Fruit fly (Drosophila melanogaster) whole organism, embryonic: ENCODE measurements around the gene Plzf.
A peak's percentile ranks its signal among the peaks of the same experiment; 100 is the strongest.

Experiments
- Adf1 ChIP-seq: fragments of 200-800 bp; sonication (Bioruptor generic); IDR thresholded peaks from 2 replicates; pipeline ENCODE4 v1.3.6; 2022; ENCODE audit warnings: missing biosample characterization, missing genetic modification characterization
- Awh ChIP-seq: fragments of 200-800 bp; sonication (Bioruptor generic); IDR thresholded peaks from 2 replicates; pipeline ENCODE4, ENCODE4 v1.3.6; 2022; ENCODE audit warnings: missing biosample characterization, missing genetic modification characterization
- BEAF-32 ChIP-seq: fragments of 200-800 bp; sonication (Bioruptor generic); optimal IDR thresholded peaks from 3 replicates; lab custom pipeline; 2017; ENCODE audit warnings: missing biosample characterization, missing genetic modification characterization, mild to moderate bottlenecking, moderate library complexity, missing genetic modification reagents
- C15 ChIP-seq: fragments of 200-800 bp; sonication (Bioruptor generic); IDR thresholded peaks from 3 replicates; pipeline ENCODE4 v1.3.6; 2022; ENCODE audit warnings: missing biosample characterization, missing genetic modification characterization
- CG10147 ChIP-seq: fragments of 200-800 bp; sonication (Bioruptor generic); optimal IDR thresholded peaks from 2 replicates; lab custom pipeline; 2019; ENCODE audit warnings: missing biosample characterization, mild to moderate bottlenecking, missing genetic modification characterization, moderate library complexity
- CG10209 ChIP-seq: fragments of 200-800 bp; sonication (Bioruptor generic); optimal IDR thresholded peaks from 3 replicates; lab custom pipeline; 2017; ENCODE audit warnings: missing biosample characterization, mild to moderate bottlenecking, missing genetic modification characterization, missing genetic modification reagents
- CG13287 ChIP-seq: fragments of 200-800 bp; sonication (Bioruptor generic); IDR thresholded peaks from 2 replicates; pipeline ENCODE4 v1.3.6; 2022; ENCODE audit warnings: missing biosample characterization, missing genetic modification characterization; ENCODE audit not compliant: partially characterized antibody
- CG16779 ChIP-seq: fragments of 200-800 bp; sonication (Bioruptor generic); IDR thresholded peaks from 2 replicates; pipeline ENCODE4 v1.3.6; 2022; ENCODE audit warnings: missing biosample characterization, missing genetic modification characterization
- CG18764 ChIP-seq: fragments of 200-800 bp; sonication (Bioruptor generic); optimal IDR thresholded peaks from 3 replicates; lab custom pipeline; 2016; ENCODE audit warnings: missing biosample characterization, missing genetic modification characterization
- CG2120 ChIP-seq: fragments of 200-800 bp; sonication (Bioruptor generic); optimal IDR thresholded peaks from 3 replicates; lab custom pipeline; 2016; ENCODE audit warnings: missing biosample characterization, missing genetic modification characterization
- CG3065 ChIP-seq: fragments of 200-800 bp; sonication (Bioruptor generic); optimal IDR thresholded peaks from 2 replicates; lab custom pipeline; 2016; ENCODE audit warnings: missing biosample characterization, missing genetic modification characterization
- CG4617 ChIP-seq: fragments of 200-800 bp; sonication (Bioruptor generic); optimal IDR thresholded peaks from 3 replicates; lab custom pipeline; 2016; ENCODE audit warnings: missing biosample characterization, missing genetic modification characterization, borderline replicate concordance
- CG4730 ChIP-seq: fragments of 200-800 bp; sonication (Bioruptor generic); IDR thresholded peaks from 2 replicates; pipeline ENCODE4 v1.3.6; 2022; ENCODE audit warnings: missing biosample characterization, missing genetic modification characterization
- CG6791 ChIP-seq: fragments of 200-800 bp; sonication (Bioruptor generic); IDR thresholded peaks from 3 replicates; pipeline ENCODE4 v1.3.6; 2022; ENCODE audit warnings: missing biosample characterization, missing genetic modification characterization; ENCODE audit not compliant: partially characterized antibody
- CG6813 ChIP-seq: fragments of 200-800 bp; sonication (Bioruptor generic); optimal IDR thresholded peaks from 2 replicates; lab custom pipeline; 2017; ENCODE audit warnings: missing biosample characterization, missing genetic modification characterization, mild to moderate bottlenecking, moderate library complexity, missing genetic modification reagents
- Camta ChIP-seq: fragments of 200-800 bp; sonication (Bioruptor generic); optimal IDR thresholded peaks from 2 replicates; lab custom pipeline; 2016; ENCODE audit warnings: missing biosample characterization, missing genetic modification characterization
- D19B ChIP-seq: fragments of 200-800 bp; sonication (Bioruptor generic); optimal IDR thresholded peaks from 2 replicates; lab custom pipeline; 2017; ENCODE audit warnings: missing biosample characterization, mild to moderate bottlenecking, missing genetic modification characterization
- E2f1 ChIP-seq: fragments of 200-800 bp; sonication (Bioruptor generic); IDR thresholded peaks from 2 replicates; pipeline ENCODE4 v1.3.6; 2022; ENCODE audit warnings: missing biosample characterization, missing genetic modification characterization
- E2f2 ChIP-seq: fragments of 200-800 bp; sonication (Bioruptor generic); IDR thresholded peaks from 2 replicates; pipeline ENCODE4 v1.3.6; 2022; ENCODE audit warnings: missing biosample characterization, missing genetic modification characterization
- Ets65A ChIP-seq: fragments of 200-800 bp; sonication (Bioruptor generic); peaks from one replicate; lab custom pipeline; 2016; ENCODE audit warnings: missing biosample characterization, missing genetic modification characterization
- Hmr ChIP-seq: fragments of 200-800 bp; sonication (Bioruptor generic); optimal IDR thresholded peaks from 3 replicates; lab custom pipeline; 2017; ENCODE audit warnings: mild to moderate bottlenecking, missing biosample characterization, missing genetic modification reagents, missing genetic modification characterization
- Meics ChIP-seq: fragments of 200-800 bp; sonication (Bioruptor generic); optimal IDR thresholded peaks from 2 replicates; lab custom pipeline; 2017; ENCODE audit warnings: missing biosample characterization, mild to moderate bottlenecking, missing genetic modification characterization
- NfI ChIP-seq: fragments of 200-800 bp; sonication (Bioruptor generic); optimal IDR thresholded peaks from 3 replicates; lab custom pipeline; 2018; ENCODE audit warnings: missing biosample characterization, mild to moderate bottlenecking, missing genetic modification characterization, moderate library complexity
- Rfx ChIP-seq: fragments of 200-800 bp; sonication (Bioruptor generic); IDR thresholded peaks from 2 replicates; pipeline ENCODE4 v1.3.6; 2022; ENCODE audit warnings: missing biosample characterization, missing genetic modification characterization
- Rx ChIP-seq: fragments of 200-800 bp; sonication (Bioruptor generic); IDR thresholded peaks from 2 replicates; pipeline ENCODE4 v1.3.6; 2022; ENCODE audit warnings: missing biosample characterization, missing genetic modification characterization
- bcd ChIP-seq: fragments of 200-800 bp; sonication (Bioruptor generic); optimal IDR thresholded peaks from 2 replicates; lab custom pipeline; 2017; ENCODE audit warnings: missing biosample characterization, mild to moderate bottlenecking, missing genetic modification characterization
- br ChIP-seq: fragments of >200 bp; optimal IDR thresholded peaks from 2 replicates; lab custom pipeline; 2017
- cg ChIP-seq: fragments of 200-800 bp; sonication (Bioruptor generic); optimal IDR thresholded peaks from 3 replicates; lab custom pipeline; 2019; ENCODE audit warnings: missing biosample characterization, mild to moderate bottlenecking, missing genetic modification characterization, moderate library complexity
- croc ChIP-seq: fragments of 200-800 bp; sonication (Bioruptor generic); conservative IDR thresholded peaks from 3 replicates; pipeline ENCODE4 v1.3.6; 2022; ENCODE audit warnings: missing biosample characterization, missing genetic modification characterization
- dan ChIP-seq: fragments of 200-800 bp; sonication (Bioruptor generic); IDR thresholded peaks from 2 replicates; pipeline ENCODE4 v1.3.6; 2022; ENCODE audit warnings: missing biosample characterization, missing genetic modification characterization
- dimm ChIP-seq: fragments of 200-800 bp; sonication (Bioruptor generic); IDR thresholded peaks from 2 replicates; pipeline ENCODE4 v1.3.6; 2022; ENCODE audit warnings: missing biosample characterization, missing genetic modification characterization
- disco-r ChIP-seq: fragments of 200-800 bp; sonication (Bioruptor generic); optimal IDR thresholded peaks from 2 replicates; lab custom pipeline; 2016; ENCODE audit warnings: missing biosample characterization, missing genetic modification characterization
- gfzf ChIP-seq: fragments of 200-800 bp; sonication (Bioruptor generic); optimal IDR thresholded peaks from 2 replicates; lab custom pipeline; 2016; ENCODE audit warnings: missing biosample characterization, mild to moderate bottlenecking, missing genetic modification characterization, moderate library complexity
- gsb ChIP-seq: fragments of 200-800 bp; sonication (Bioruptor generic); IDR thresholded peaks from 2 replicates; pipeline ENCODE4 v1.3.6; 2022; ENCODE audit warnings: missing biosample characterization, missing genetic modification characterization
- ind ChIP-seq: fragments of 200-800 bp; sonication (Bioruptor generic); optimal IDR thresholded peaks from 3 replicates; lab custom pipeline; 2016; ENCODE audit warnings: missing biosample characterization, missing genetic modification characterization
- klu ChIP-seq: fragments of 200-800 bp; sonication (Bioruptor generic); IDR thresholded peaks from 2 replicates; pipeline ENCODE4 v1.3.6; 2022; ENCODE audit warnings: missing biosample characterization, missing genetic modification characterization
- kni ChIP-seq: fragments of 200-800 bp; sonication (Bioruptor generic); optimal IDR thresholded peaks from 3 replicates; lab custom pipeline; 2017; ENCODE audit warnings: mild to moderate bottlenecking, missing biosample characterization, missing genetic modification reagents, missing genetic modification characterization
- lab ChIP-seq: fragments of 200-800 bp; sonication (Bioruptor generic); optimal IDR thresholded peaks from 3 replicates; lab custom pipeline; 2017; ENCODE audit warnings: missing biosample characterization, missing genetic modification characterization, mild to moderate bottlenecking, moderate library complexity, missing genetic modification reagents
- nom ChIP-seq: fragments of 200-800 bp; sonication (Bioruptor generic); optimal IDR thresholded peaks from 2 replicates; lab custom pipeline; 2017; ENCODE audit warnings: missing biosample characterization, missing genetic modification characterization, mild to moderate bottlenecking, moderate library complexity, missing genetic modification reagents
- ranshi ChIP-seq: fragments of 200-800 bp; sonication (Bioruptor generic); IDR thresholded peaks from 2 replicates; pipeline ENCODE4 v1.3.6; 2022; ENCODE audit warnings: missing biosample characterization, missing genetic modification characterization
- row ChIP-seq: fragments of 200-800 bp; sonication (Bioruptor generic); IDR thresholded peaks from 3 replicates; pipeline ENCODE4 v1.3.6; 2022; ENCODE audit warnings: missing biosample characterization, missing genetic modification characterization
- sd ChIP-seq: fragments of 200-800 bp; sonication (Bioruptor generic); optimal IDR thresholded peaks from 3 replicates; lab custom pipeline; 2018; ENCODE audit warnings: missing biosample characterization, mild to moderate bottlenecking, missing genetic modification characterization, moderate library complexity
- slbo ChIP-seq: fragments of 200-800 bp; sonication (Bioruptor generic); IDR thresholded peaks from 2 replicates; pipeline ENCODE4 v1.3.6; 2022; ENCODE audit warnings: missing biosample characterization, missing genetic modification characterization
- so ChIP-seq: fragments of 200-800 bp; sonication (Bioruptor generic); IDR thresholded peaks from 3 replicates; pipeline ENCODE4 v1.3.6; 2022; ENCODE audit warnings: missing biosample characterization, missing genetic modification characterization
- sqz ChIP-seq: fragments of 200-800 bp; sonication (Bioruptor generic); optimal IDR thresholded peaks from 3 replicates; lab custom pipeline; 2018; ENCODE audit warnings: missing biosample characterization, mild to moderate bottlenecking, missing genetic modification characterization
- sr ChIP-seq: fragments of 200-800 bp; sonication (Bioruptor generic); IDR thresholded peaks from 3 replicates; pipeline ENCODE4 v1.3.6; 2022; ENCODE audit warnings: missing biosample characterization, missing genetic modification characterization
- stwl ChIP-seq: fragments of 200-800 bp; sonication (Bioruptor generic); optimal IDR thresholded peaks from 3 replicates; lab custom pipeline; 2018; ENCODE audit warnings: missing biosample characterization, mild to moderate bottlenecking, missing genetic modification characterization, moderate library complexity
- sug ChIP-seq: fragments of 200-800 bp; optimal IDR thresholded peaks from 2 replicates; lab custom pipeline; 2019; ENCODE audit warnings: missing biosample characterization, mild to moderate bottlenecking, missing genetic modification characterization, moderate library complexity
- tgo ChIP-seq: fragments of 200-800 bp; sonication (Bioruptor generic); IDR thresholded peaks from 3 replicates; pipeline ENCODE4 v1.3.6; 2022; ENCODE audit warnings: missing biosample characterization, missing genetic modification characterization
- toy ChIP-seq: fragments of 200-800 bp; sonication (Bioruptor generic); IDR thresholded peaks from 2 replicates; pipeline ENCODE4 v1.3.6; 2022; ENCODE audit warnings: missing biosample characterization, missing genetic modification characterization
- trem ChIP-seq: fragments of 200-800 bp; optimal IDR thresholded peaks from 3 replicates; lab custom pipeline; 2019; ENCODE audit warnings: missing biosample characterization, mild to moderate bottlenecking, missing genetic modification characterization, moderate library complexity
- yki ChIP-seq: fragments of >200 bp; optimal IDR thresholded peaks from 3 replicates; lab custom pipeline; 2018

Gene Plzf

dm6 chr2L:12021193-12021592, 27.5 kb downstream of the Plzf start (continued):
- no peak for TF ChIP-seq nom (GFP tag; lab: Kevin White, UChicago)
- TF ChIP-seq trem (tag; lab: Kevin White, UChicago) = no peak
- no peak for TF ChIP-seq cg
- peak; percentile 46 for TF ChIP-seq CG18764 (GFP tag; lab: Kevin White, UChicago)
- TF ChIP-seq klu (GFP tag; lab: Robert Waterston, UW) = no peak
- peak; percentile 61; the same call in 1 of the 2 replicates for TF ChIP-seq ranshi (GFP tag; lab: Robert Waterston, UW)
- TF ChIP-seq Meics (GFP tag; lab: Kevin White, UChicago) = peak; percentile 60
- peak; percentile 12 for TF ChIP-seq Camta (GFP tag; lab: Kevin White, UChicago)
- peak; percentile 89 for TF ChIP-seq Hmr
- TF ChIP-seq CG16779 (GFP tag; lab: Robert Waterston, UW) = peak; percentile 62; the same call in 1 of the 2 replicates
- 0 out of 2 replicates have a peak, but pooled peaks have one; percentile 8 for TF ChIP-seq slbo (GFP tag; lab: Robert Waterston, UW)
- 0 out of 2 replicates have a peak, but pooled peaks have one; percentile 19 for TF ChIP-seq Awh (GFP tag; lab: Robert Waterston, UW)

dm6 chr2L:12020735-12021134, 28.0 kb downstream of the Plzf start, which contains the start of gene Wdr81:
Wdr81 (minus strand) TSS chr2L:12020960.
- no peak for TF ChIP-seq kni (GFP tag; lab: Kevin White, UChicago)
- TF ChIP-seq br (lab: Kevin White, UChicago) = no peak
- TF ChIP-seq gsb (GFP tag; lab: Robert Waterston, UW) = no peak
- TF ChIP-seq Rfx (GFP tag; lab: Robert Waterston, UW) = no peak
- TF ChIP-seq so (GFP tag; lab: Robert Waterston, UW) = no peak
- TF ChIP-seq disco-r = no peak
- TF ChIP-seq sug = no peak
- TF ChIP-seq ind (GFP tag; lab: Kevin White, UChicago) = no peak
- TF ChIP-seq yki = no peak
- TF ChIP-seq CG4617 (GFP tag; lab: Kevin White, UChicago) = peak; percentile 45
- TF ChIP-seq bcd (GFP tag; lab: Kevin White, UChicago) = no peak
- peak; percentile 46 for TF ChIP-seq CG13287 (GFP tag; lab: Robert Waterston, UW)
- TF ChIP-seq lab = no peak
- TF ChIP-seq CG2120 (GFP tag; lab: Kevin White, UChicago) = no peak
- peak; percentile 28 for TF ChIP-seq stwl (tag; lab: Kevin White, UChicago)
- no peak for TF ChIP-seq dimm (GFP tag; lab: Robert Waterston, UW)
- TF ChIP-seq CG10147 (GFP tag; lab: Kevin White, UChicago) = no peak
- TF ChIP-seq E2f2 (GFP tag; lab: Robert Waterston, UW) = peak; percentile 94
- TF ChIP-seq Ets65A (GFP tag; lab: Kevin White, UChicago) = no peak
- TF ChIP-seq E2f1 (GFP tag; lab: Robert Waterston, UW) = no peak
- TF ChIP-seq tgo (GFP tag; lab: Robert Waterston, UW) = no peak
- TF ChIP-seq CG4730 (GFP tag; lab: Robert Waterston, UW) = no peak
- peak; percentile 66 for TF ChIP-seq sqz (GFP tag; lab: Kevin White, UChicago)
- TF ChIP-seq croc (GFP tag; lab: Robert Waterston, UW) = no peak
- no peak for TF ChIP-seq dan
- no peak for TF ChIP-seq CG6791 (GFP tag; lab: Robert Waterston, UW)
- TF ChIP-seq row = no peak
- peak; percentile 88 for TF ChIP-seq sd (tag; lab: Kevin White, UChicago)
- TF ChIP-seq D19B (GFP tag; lab: Kevin White, UChicago) = no peak
- TF ChIP-seq toy (GFP tag; lab: Robert Waterston, UW) = no peak
- TF ChIP-seq NfI (GFP tag; lab: Kevin White, UChicago) = no peak
- no peak for TF ChIP-seq CG6813
- peak; percentile 80 for TF ChIP-seq gfzf (GFP tag; lab: Kevin White, UChicago)
- no peak for TF ChIP-seq C15 (GFP tag; lab: Robert Waterston, UW)
- TF ChIP-seq CG10209 = no peak
- TF ChIP-seq Adf1 (GFP tag; lab: Robert Waterston, UW) = no peak
- no peak for TF ChIP-seq CG3065 (GFP tag; lab: Kevin White, UChicago)
- TF ChIP-seq Rx (GFP tag; lab: Robert Waterston, UW) = no peak
- TF ChIP-seq BEAF-32 (GFP tag; lab: Kevin White, UChicago) = no peak
- TF ChIP-seq sr (GFP tag; lab: Robert Waterston, UW) = no peak
